Worm (Caenorhabditis elegans) whole organism, late embryonic: ENCODE measurements around the gene rga-8.

Experiments
- ceh-45 ChIP-seq: fragments of 200-800 bp; sonication (Bioruptor generic); IDR thresholded peaks from 2 replicates; pipeline ENCODE4 v1.3.6; 2022; ENCODE audit warnings: missing genetic modification reagents, missing genetic modification characterization, missing compliant biosample characterization
- che-1 ChIP-seq: sonication (generic microtip); optimal IDR thresholded peaks from 2 replicates; lab custom pipeline; 2016; ENCODE audit warnings: mild to moderate bottlenecking, missing genetic modification characterization, missing compliant biosample characterization
- dmd-4 ChIP-seq: sonication (generic microtip); optimal IDR thresholded peaks from 2 replicates; lab custom pipeline; 2016; ENCODE audit warnings: borderline replicate concordance, missing genetic modification characterization, missing compliant biosample characterization
- elt-2 ChIP-seq: sonication (generic microtip); optimal IDR thresholded peaks from 2 replicates; lab custom pipeline; 2016; ENCODE audit warnings: missing genetic modification reagents, missing genetic modification characterization, missing compliant biosample characterization
- fkh-10 ChIP-seq: fragments of 150-350 bp; optimal IDR thresholded peaks from 2 replicates; lab custom pipeline; 2014; ENCODE audit warnings: missing biosample characterization, missing genetic modification reagents, missing genetic modification characterization
- madf-2 ChIP-seq: sonication (generic microtip); optimal IDR thresholded peaks from 2 replicates; lab custom pipeline; 2017; ENCODE audit warnings: missing genetic modification characterization, missing compliant biosample characterization
- pax-1 ChIP-seq: fragments of 150-350 bp; optimal IDR thresholded peaks from 2 replicates; lab custom pipeline; 2014; ENCODE audit warnings: missing biosample characterization, missing genetic modification characterization
- pha-2 ChIP-seq: sonication (generic microtip); optimal IDR thresholded peaks from 2 replicates; lab custom pipeline; 2017; ENCODE audit warnings: mild to moderate bottlenecking, missing genetic modification characterization, missing compliant biosample characterization
- pha-4 ChIP-seq: fragments of 150-350 bp; optimal IDR thresholded peaks from 2 replicates; lab custom pipeline; 2018; ENCODE audit warnings: missing biosample characterization, missing genetic modification reagents, missing genetic modification characterization
- tbx-2 ChIP-seq: sonication (generic microtip); optimal IDR thresholded peaks from 2 replicates; lab custom pipeline; 2016; ENCODE audit warnings: missing genetic modification characterization, missing compliant biosample characterization
- ttx-3 ChIP-seq: sonication (generic microtip); optimal IDR thresholded peaks from 2 replicates; lab custom pipeline; 2016; ENCODE audit warnings: missing genetic modification reagents, missing genetic modification characterization, missing compliant biosample characterization
- unc-86 ChIP-seq: sonication (generic microtip); optimal IDR thresholded peaks from 2 replicates; lab custom pipeline; 2016; ENCODE audit warnings: missing genetic modification characterization, missing compliant biosample characterization

ce11 chrX:5289106-5289505 is 9.5 kb upstream of the rga-8 start:
- TF ChIP-seq elt-2 (tag; lab: Kevin White, UChicago) (no peak), dmd-4 (tag; lab: Kevin White, UChicago) (no peak), pha-2 (tag; lab: Kevin White, UChicago) (no peak), tbx-2 (tag; lab: Kevin White, UChicago) (no peak), madf-2 (tag; lab: Kevin White, UChicago) (no peak), ceh-45 (GFP tag; lab: Robert Waterston, UW) (no peak), fkh-10 (GFP tag; lab: Kevin White, UChicago) (no peak), ttx-3 (tag; lab: Kevin White, UChicago) (no peak), che-1 (no peak), pax-1 (tag; lab: Kevin White, UChicago) (no peak), unc-86 (tag; lab: Kevin White, UChicago) (no peak), pha-4 (tag; lab: Kevin White, UChicago) (no peak)
